Fruit fly (Drosophila melanogaster): ENCODE measurements around the gene exex.

The exex gene

dm6 chr3L:7988828-7989673, 41.1 kb downstream of the exex start (continued):
- TF ChIP-seq Stat92E (GFP tag; optimal IDR thresholded peaks at IDR 0.05) (peak in 1 of 3 experiments; percentile 46), CG4282 (GFP tag; optimal IDR thresholded peaks at IDR 0.05) (no peak), maf-S (GFP tag; optimal IDR thresholded peaks at IDR 0.05) (no peak), CG42726 (GFP tag; IDR thresholded peaks at IDR 0.05; ENCODE audit: partially characterized antibody) (no peak), NK7.1 (GFP tag; optimal IDR thresholded peaks at IDR 0.05) (peak; percentile 31), luna (GFP tag; optimal IDR thresholded peaks at IDR 0.05) (no peak), disco-r (GFP tag; optimal IDR thresholded peaks at IDR 0.05) (no peak), jigr1 (GFP tag; IDR thresholded peaks at IDR 0.05) (peak; percentile 37; the same call in 1 of the 3 replicates), CG17328 (GFP tag; IDR thresholded peaks at IDR 0.05) (peak; percentile 35), sqz (GFP tag; optimal IDR thresholded peaks at IDR 0.05) (peak; percentile 69), zen (tag; optimal IDR thresholded peaks at IDR 0.05) (peak; percentile 80), MESR4 (GFP tag; optimal IDR thresholded peaks at IDR 0.05) (no peak), CG3163 (GFP tag; optimal IDR thresholded peaks at IDR 0.05) (no peak), CG4328 (GFP tag; optimal IDR thresholded peaks at IDR 0.05) (no peak), CG12155 (GFP tag; optimal IDR thresholded peaks at IDR 0.05) (peak; percentile 54), CG12391 (tag; optimal IDR thresholded peaks at IDR 0.05) (peak; percentile 85), nom (GFP tag; optimal IDR thresholded peaks at IDR 0.05) (no peak), lilli (GFP tag; optimal IDR thresholded peaks at IDR 0.05) (peak; percentile 55), sima (GFP tag; optimal IDR thresholded peaks at IDR 0.05) (no peak), lbe (GFP tag; optimal IDR thresholded peaks at IDR 0.05) (peak; percentile 14), danr (GFP tag; IDR thresholded peaks at IDR 0.05) (no peak), CG9727 (GFP tag; optimal IDR thresholded peaks at IDR 0.05) (peak; percentile 90), Kr (GFP tag; optimal IDR thresholded peaks at IDR 0.05) (peak; percentile 71), vfl (GFP tag; optimal IDR thresholded peaks at IDR 0.05) (no peak), CG12769 (tag; optimal IDR thresholded peaks at IDR 0.05) (no peak), CG30020 (tag; optimal IDR thresholded peaks at IDR 0.05) (peak; percentile 19), CG4424 (GFP tag; optimal IDR thresholded peaks at IDR 0.05) (peak; percentile 85), CG15514 (GFP tag; optimal IDR thresholded peaks at IDR 0.05) (peak; percentile 10), gcm2 (GFP tag; optimal IDR thresholded peaks at IDR 0.05) (peak; percentile 24), Dbx (GFP tag; IDR thresholded peaks at IDR 0.05) (no peak), slbo (GFP tag; IDR thresholded peaks at IDR 0.05) (0 out of 2 replicates have a peak, but pooled peaks have one; percentile 43), jing (GFP tag; optimal IDR thresholded peaks at IDR 0.05) (peak; percentile 29), CG7839 (tag; optimal IDR thresholded peaks at IDR 0.05) (peak; percentile 80), CG7357 (GFP tag; IDR thresholded peaks at IDR 0.05) (no peak; the same call in 2 of the 3 replicates), CG7372 (GFP tag; IDR thresholded peaks at IDR 0.05) (no peak), sob (GFP tag; IDR thresholded peaks at IDR 0.05) (peak; percentile 52), Oaz (GFP tag; IDR thresholded peaks at IDR 0.05) (no peak), nerfin-2 (GFP tag; IDR thresholded peaks at IDR 0.05; ENCODE audit: partially characterized antibody) (no peak), CG11247 (GFP tag; IDR thresholded peaks at IDR 0.05) (no peak), bowl (GFP tag; IDR thresholded peaks at IDR 0.05) (no peak), HLH3B (GFP tag; IDR thresholded peaks at IDR 0.05) (peak; percentile 27; the same call in 1 of the 2 replicates), gfzf (GFP tag; optimal IDR thresholded peaks at IDR 0.05) (no peak), dpn (GFP tag; optimal IDR thresholded peaks at IDR 0.05) (peak; percentile 44 to 54), zen2 (GFP tag; IDR thresholded peaks at IDR 0.05; ENCODE audit: partially characterized antibody) (no peak), CG2875 (GFP tag; optimal IDR thresholded peaks at IDR 0.05) (peak; percentile 51), gsb-n (tag; optimal IDR thresholded peaks at IDR 0.05) (peak; percentile 77), CG15601 (tag; optimal IDR thresholded peaks at IDR 0.05) (peak; percentile 83), Taf1 (GFP tag; IDR thresholded peaks at IDR 0.05) (no peak), Xrp1 (GFP tag; IDR thresholded peaks at IDR 0.05) (peak; percentile 92)

Measured in whole organism, embryonic.